Fruit fly (Drosophila melanogaster) whole organism, prepupa: ENCODE data around the gene Sulf1.
A peak's percentile ranks its signal among the peaks of the same experiment; 100 is the strongest.

Experiments used
- Blimp-1 ChIP-seq: fragments of 200-800 bp; sonication (Bioruptor generic); optimal IDR thresholded peaks from 3 replicates; lab custom pipeline; 2017; ENCODE audit warnings: missing biosample characterization, missing genetic modification characterization, mild to moderate bottlenecking, moderate library complexity, missing genetic modification reagents
- CG10669 ChIP-seq: fragments of 200-800 bp; sonication (Bioruptor generic); optimal IDR thresholded peaks from 3 replicates; lab custom pipeline; 2018; ENCODE audit warnings: missing biosample characterization, mild to moderate bottlenecking, missing genetic modification characterization, moderate library complexity
- CG11294 ChIP-seq: fragments of 200-800 bp; sonication (Bioruptor generic); IDR thresholded peaks from 2 replicates; pipeline ENCODE4 v1.3.6; 2022; ENCODE audit warnings: missing biosample characterization, missing genetic modification characterization
- CG11762 ChIP-seq: fragments of 200-800 bp; sonication (Bioruptor generic); optimal IDR thresholded peaks from 3 replicates; lab custom pipeline; 2016; ENCODE audit warnings: missing biosample characterization, missing genetic modification characterization; ENCODE audit not compliant: insufficient read depth
- CG15336 ChIP-seq: fragments of 200-800 bp; sonication (Bioruptor generic); IDR thresholded peaks from 2 replicates; pipeline ENCODE4 v1.3.6; 2022; ENCODE audit warnings: missing biosample characterization, missing genetic modification characterization
- CG1621 ChIP-seq: fragments of 200-800 bp; sonication (Bioruptor generic); optimal IDR thresholded peaks from 3 replicates; lab custom pipeline; 2018; ENCODE audit warnings: missing biosample characterization, mild to moderate bottlenecking, missing genetic modification characterization
- CG3032 ChIP-seq: fragments of 200-800 bp; optimal IDR thresholded peaks from 2 replicates; lab custom pipeline; 2019; ENCODE audit warnings: missing biosample characterization, mild to moderate bottlenecking, missing genetic modification characterization, moderate library complexity
- CG31627 ChIP-seq: fragments of 200-800 bp; sonication (Bioruptor generic); optimal IDR thresholded peaks from 3 replicates; lab custom pipeline; 2016; ENCODE audit warnings: missing biosample characterization, missing genetic modification characterization
- CG32006 ChIP-seq: fragments of 200-800 bp; sonication (Bioruptor generic); optimal IDR thresholded peaks from 3 replicates; lab custom pipeline; 2017; ENCODE audit warnings: missing biosample characterization, mild to moderate bottlenecking, missing genetic modification characterization
- CG34406 ChIP-seq: fragments of 200-800 bp; sonication (Bioruptor generic); optimal IDR thresholded peaks from 3 replicates; lab custom pipeline; 2016; ENCODE audit warnings: missing biosample characterization, missing genetic modification characterization
- CG6276 ChIP-seq: fragments of 200-800 bp; sonication (Bioruptor generic); optimal IDR thresholded peaks from 2 replicates; lab custom pipeline; 2017; ENCODE audit warnings: missing biosample characterization, mild to moderate bottlenecking, missing genetic modification characterization
- CG6792 ChIP-seq: fragments of 200-800 bp; sonication (Bioruptor generic); optimal IDR thresholded peaks from 3 replicates; lab custom pipeline; 2016; ENCODE audit warnings: missing biosample characterization, missing genetic modification characterization
- CG6854 ChIP-seq: fragments of 200-800 bp; sonication (Bioruptor generic); optimal IDR thresholded peaks from 2 replicates; lab custom pipeline; 2017; ENCODE audit warnings: missing biosample characterization, mild to moderate bottlenecking, missing genetic modification characterization
- CG8119 ChIP-seq: fragments of 200-800 bp; sonication (Bioruptor generic); IDR thresholded peaks from 3 replicates; pipeline ENCODE4 v1.3.6; 2022; ENCODE audit warnings: missing biosample characterization, missing genetic modification characterization
- CG8319 ChIP-seq: fragments of 200-800 bp; sonication (Bioruptor generic); optimal IDR thresholded peaks from 3 replicates; lab custom pipeline; 2016; ENCODE audit warnings: missing biosample characterization, missing genetic modification characterization
- CG9139 ChIP-seq: fragments of 200-800 bp; sonication (Bioruptor generic); optimal IDR thresholded peaks from 3 replicates; lab custom pipeline; 2017; ENCODE audit warnings: missing biosample characterization, mild to moderate bottlenecking, missing genetic modification characterization
- Eip75B ChIP-seq: fragments of 200-800 bp; sonication (Bioruptor generic); optimal IDR thresholded peaks from 3 replicates; lab custom pipeline; 2016; ENCODE audit warnings: missing biosample characterization, missing genetic modification characterization
- Eip78C ChIP-seq: fragments of 200-800 bp; sonication (Bioruptor generic); peaks from one replicate; lab custom pipeline; 2016; ENCODE audit warnings: missing biosample characterization, missing genetic modification characterization
- Ets21C ChIP-seq: fragments of 200-800 bp; sonication (Bioruptor generic); optimal IDR thresholded peaks from 3 replicates; lab custom pipeline; 2016; ENCODE audit warnings: missing biosample characterization, missing genetic modification characterization
- Ets96B ChIP-seq: fragments of 200-800 bp; optimal IDR thresholded peaks from 2 replicates; lab custom pipeline; 2019; ENCODE audit warnings: missing biosample characterization, mild to moderate bottlenecking, missing genetic modification characterization, moderate library complexity
- Gug ChIP-seq: fragments of 200-800 bp; sonication (Bioruptor generic); IDR thresholded peaks from 2 replicates; pipeline ENCODE4 v1.3.6; 2022; ENCODE audit warnings: missing biosample characterization, missing genetic modification characterization
- Hr38 ChIP-seq: sonication (Bioruptor generic); optimal IDR thresholded peaks from 2 replicates; lab custom pipeline; 2016; ENCODE audit warnings: missing biosample characterization, missing genetic modification characterization
- Hr4 ChIP-seq: fragments of 200-800 bp; sonication (Bioruptor generic); optimal IDR thresholded peaks from 3 replicates; lab custom pipeline; 2016; ENCODE audit warnings: missing biosample characterization, missing genetic modification characterization
- Met ChIP-seq: fragments of 200-800 bp; sonication (Bioruptor generic); optimal IDR thresholded peaks from 3 replicates; lab custom pipeline; 2016; ENCODE audit warnings: missing biosample characterization, missing genetic modification characterization
- Smox ChIP-seq: fragments of 200-800 bp; sonication (Bioruptor generic); optimal IDR thresholded peaks from 3 replicates; lab custom pipeline; 2016; ENCODE audit warnings: missing biosample characterization, missing genetic modification characterization
- Sox14 ChIP-seq: fragments of 200-800 bp; sonication (Bioruptor generic); optimal IDR thresholded peaks from 3 replicates; lab custom pipeline; 2016; ENCODE audit warnings: missing biosample characterization, missing genetic modification characterization
- Sox15 ChIP-seq: fragments of 200-800 bp; sonication (Bioruptor generic); optimal IDR thresholded peaks from 3 replicates; lab custom pipeline; 2016; ENCODE audit warnings: missing biosample characterization, missing genetic modification characterization
- achi ChIP-seq: fragments of 200-800 bp; sonication (Bioruptor generic); optimal IDR thresholded peaks from 3 replicates; lab custom pipeline; 2016; ENCODE audit warnings: missing biosample characterization, missing genetic modification characterization
- acj6 ChIP-seq: fragments of 200-800 bp; sonication (Bioruptor generic); optimal IDR thresholded peaks from 3 replicates; lab custom pipeline; 2016; ENCODE audit warnings: missing biosample characterization, missing genetic modification characterization
- cyc ChIP-seq: fragments of 200-800 bp; sonication (Bioruptor generic); optimal IDR thresholded peaks from 3 replicates; lab custom pipeline; 2016; ENCODE audit warnings: missing biosample characterization, missing genetic modification characterization
- dac ChIP-seq: fragments of 200-800 bp; sonication (Bioruptor generic); optimal IDR thresholded peaks from 2 replicates; lab custom pipeline; 2017; ENCODE audit warnings: missing biosample characterization, mild to moderate bottlenecking, missing genetic modification characterization
- dsx ChIP-seq: fragments of 200-800 bp; optimal IDR thresholded peaks from 3 replicates; lab custom pipeline; 2019; ENCODE audit warnings: missing biosample characterization, mild to moderate bottlenecking, missing genetic modification characterization, moderate library complexity; ENCODE audit not compliant: poor library complexity, severe bottlenecking
- eg ChIP-seq: fragments of 200-800 bp; sonication (Bioruptor generic); IDR thresholded peaks from 3 replicates; pipeline ENCODE4 v1.3.6; 2022; ENCODE audit warnings: missing biosample characterization, missing genetic modification characterization
- esn ChIP-seq: fragments of 200-800 bp; sonication (Bioruptor generic); optimal IDR thresholded peaks from 2 replicates; lab custom pipeline; 2016; ENCODE audit warnings: missing biosample characterization, mild to moderate bottlenecking, missing genetic modification characterization, moderate library complexity
- fd59A ChIP-seq: fragments of 200-800 bp; sonication (Bioruptor generic); optimal IDR thresholded peaks from 2 replicates; lab custom pipeline; 2017; ENCODE audit warnings: missing biosample characterization, mild to moderate bottlenecking, missing genetic modification characterization, missing genetic modification reagents
- fd85E ChIP-seq: fragments of 200-800 bp; sonication (Bioruptor generic); optimal IDR thresholded peaks from 3 replicates; lab custom pipeline; 2016; ENCODE audit warnings: missing biosample characterization, missing genetic modification characterization
- fkh ChIP-seq: fragments of 200-800 bp; sonication (Bioruptor generic); optimal IDR thresholded peaks from 3 replicates; lab custom pipeline; 2017; ENCODE audit warnings: missing biosample characterization, mild to moderate bottlenecking, missing genetic modification characterization, moderate library complexity
- pdm3 ChIP-seq: fragments of 200-800 bp; sonication (Bioruptor generic); optimal IDR thresholded peaks from 3 replicates; lab custom pipeline; 2016; ENCODE audit warnings: missing biosample characterization, missing genetic modification characterization
- spab ChIP-seq: fragments of 200-800 bp; sonication (Bioruptor generic); optimal IDR thresholded peaks from 2 replicates; lab custom pipeline; 2017; ENCODE audit warnings: missing biosample characterization, mild to moderate bottlenecking, missing genetic modification characterization, missing genetic modification reagents
- ss ChIP-seq, 2 experiments: fragments of 200-800 bp; sonication (Bioruptor generic); optimal IDR thresholded peaks; 2 replicates in 1 of 2; 3 replicates in 1 of 2; lab custom pipeline; 2017 to 2018; ENCODE audit warnings: mild to moderate bottlenecking in 2 of 2, missing biosample characterization in 2 of 2, missing genetic modification characterization in 2 of 2, moderate library complexity in 1 of 2
- svp ChIP-seq: fragments of 200-800 bp; sonication (Bioruptor generic); peaks from one replicate; lab custom pipeline; 2016; ENCODE audit warnings: missing biosample characterization, missing genetic modification characterization

Sulf1 gene

DNA sequence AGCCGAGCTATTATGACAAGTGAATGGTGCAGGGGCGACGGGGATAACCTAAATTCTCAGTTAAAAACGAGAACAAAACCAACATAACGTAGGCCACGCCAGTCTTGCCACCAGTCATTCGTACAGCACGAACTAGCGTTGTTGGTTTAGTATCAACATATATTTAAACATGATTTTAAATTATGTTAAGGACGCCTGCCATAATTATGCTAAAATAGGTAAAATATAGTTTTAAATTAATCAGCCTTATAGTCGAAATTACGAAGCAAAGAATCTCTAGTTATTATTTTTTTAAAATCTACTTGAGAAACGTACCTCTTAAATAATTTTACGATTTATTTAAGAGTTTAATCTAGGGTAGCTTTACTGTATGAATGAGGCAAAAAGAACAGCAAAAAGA lies 62.4 kb downstream of the Sulf1 start:
- TF ChIP-seq CG8119, result no peak
- no peak for TF ChIP-seq CG11294 (GFP tag; lab: Robert Waterston, UW)
- peak; percentile 12 for TF ChIP-seq Ets96B (tag; lab: Kevin White, UChicago)
- no peak for TF ChIP-seq CG10669 (GFP tag; lab: Kevin White, UChicago)
- no peak for TF ChIP-seq Sox15 (GFP tag; lab: Kevin White, UChicago)
- no peak for TF ChIP-seq dsx
- no peak for TF ChIP-seq cyc (GFP tag; lab: Kevin White, UChicago)
- TF ChIP-seq dac, result no peak
- TF ChIP-seq CG1621 (tag; lab: Kevin White, UChicago), result no peak
- peak; percentile 26 for TF ChIP-seq Eip75B (GFP tag; lab: Kevin White, UChicago)
- TF ChIP-seq pdm3, result no peak
- no peak for TF ChIP-seq CG31627 (GFP tag; lab: Kevin White, UChicago)
- peak; percentile 39; the same call in 1 of the 2 replicates for TF ChIP-seq CG15336
- TF ChIP-seq Eip78C (GFP tag; lab: Kevin White, UChicago), result peak; percentile 68
- no peak for TF ChIP-seq CG34406
- TF ChIP-seq CG11762 (GFP tag; lab: Kevin White, UChicago), result no peak
- TF ChIP-seq Hr38, result no peak
- TF ChIP-seq CG3032 (tag; lab: Kevin White, UChicago), result no peak
- no peak for TF ChIP-seq achi
- TF ChIP-seq esn (GFP tag; lab: Kevin White, UChicago), result no peak
- peak; percentile 34 for TF ChIP-seq Hr4
- TF ChIP-seq CG6792, result no peak
- no peak for TF ChIP-seq Sox14 (GFP tag; lab: Kevin White, UChicago)

DNA sequence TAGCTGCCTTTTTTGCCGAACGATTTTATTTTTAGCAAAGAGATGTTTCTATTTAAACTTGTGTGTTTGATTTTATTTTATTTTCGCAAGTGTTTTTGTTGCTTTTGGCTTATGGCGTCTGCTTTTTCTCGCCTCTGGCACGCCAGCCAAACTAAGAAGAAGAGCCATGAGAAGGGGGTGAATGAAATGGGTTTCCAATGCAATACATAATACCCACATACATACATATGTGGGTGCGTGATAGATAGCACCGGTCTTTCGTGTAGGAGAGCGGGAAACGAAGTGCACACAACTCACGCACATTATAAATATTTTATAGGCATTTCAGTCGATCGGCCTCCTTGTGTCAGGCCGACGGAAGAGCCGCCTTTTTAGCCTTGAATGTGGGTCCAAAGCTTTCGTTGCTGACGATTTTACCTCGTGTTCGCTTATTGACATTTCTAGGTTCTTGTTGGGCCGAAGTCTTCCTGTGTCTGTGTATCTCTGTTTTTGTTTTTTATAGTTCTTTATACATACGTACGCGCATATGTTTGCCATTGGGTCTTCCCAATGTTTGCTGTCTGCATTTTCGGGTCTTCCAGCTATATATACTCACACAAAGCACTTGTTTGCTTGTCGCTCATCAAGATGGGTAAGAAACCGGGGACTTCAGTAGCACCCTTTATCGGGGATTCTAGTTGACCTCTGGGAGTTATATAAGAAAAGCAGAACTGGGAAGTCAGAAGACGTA lies 63.3 kb downstream of the Sulf1 start:
- TF ChIP-seq svp (no peak), Met (GFP tag; lab: Kevin White, UChicago) (no peak), CG6854 (GFP tag; lab: Kevin White, UChicago) (no peak), acj6 (GFP tag; lab: Kevin White, UChicago) (no peak), CG32006 (no peak), Blimp-1 (GFP tag; lab: Kevin White, UChicago) (no peak), CG9139 (no peak), cyc (GFP tag; lab: Kevin White, UChicago) (no peak), Smox (GFP tag; lab: Kevin White, UChicago) (no peak), Ets21C (GFP tag; lab: Kevin White, UChicago) (no peak), achi (no peak), spab (GFP tag; lab: Kevin White, UChicago) (no peak), Sox14 (GFP tag; lab: Kevin White, UChicago) (no peak), fd85E (no peak), pdm3 (no peak), CG8119 (no peak; the same call in 2 of the 3 replicates), Hr38 (no peak), fkh (GFP tag; lab: Kevin White, UChicago) (peak; percentile 92), CG3032 (tag; lab: Kevin White, UChicago) (no peak), CG6276 (no peak), dsx (no peak), fd59A (GFP tag; lab: Kevin White, UChicago) (no peak), ss (GFP tag; optimal IDR thresholded peaks at IDR 0.05; lab: Kevin White, UChicago) (no peak), CG15336 (peak; percentile 15; the same call in 1 of the 2 replicates), Gug (GFP tag; lab: Robert Waterston, UW) (no peak), eg (GFP tag; lab: Robert Waterston, UW) (0 out of 3 replicates have a peak, but pooled peaks have one; percentile 4), Eip78C (GFP tag; lab: Kevin White, UChicago) (peak; percentile 28), CG8319 (GFP tag; lab: Kevin White, UChicago) (no peak)
